Worm (Caenorhabditis elegans): ENCODE measurements around the gene cic-1.

- TF ChIP-seq lin-13 (GFP tag; optimal IDR thresholded peaks at IDR 0.05) (no peak), ztf-11 (tag; optimal IDR thresholded peaks at IDR 0.05) (no peak), ama-1 (optimal IDR thresholded peaks at IDR 0.05) (no peak), nhr-25 (tag; optimal IDR thresholded peaks at IDR 0.05; ENCODE audit: borderline replicate concordance, insufficient read depth) (no peak), aly-2 (tag; optimal IDR thresholded peaks at IDR 0.05) (no peak), ZK546.5 (tag; optimal IDR thresholded peaks at IDR 0.05) (no peak)
Measured at ce11 chrIII:2419504-2419903, 18.5 kb upstream of the cic-1 start.
